Fruit fly (Drosophila melanogaster) whole organism, embryonic: ENCODE results near the gene Cp18.

ENCODE experiments used
- B-H2 ChIP-seq: fragments of 200-800 bp; sonication (Bioruptor generic); optimal IDR thresholded peaks from 2 replicates; lab custom pipeline; 2018; ENCODE audit warnings: missing biosample characterization, mild to moderate bottlenecking, missing genetic modification characterization
- BtbVII ChIP-seq: fragments of 200-800 bp; sonication (Bioruptor generic); optimal IDR thresholded peaks from 3 replicates; lab custom pipeline; 2017; ENCODE audit warnings: missing biosample characterization, mild to moderate bottlenecking, missing genetic modification characterization
- CG10462 ChIP-seq: fragments of 200-800 bp; sonication (Bioruptor generic); optimal IDR thresholded peaks from 2 replicates; lab custom pipeline; 2016; ENCODE audit warnings: missing biosample characterization, missing genetic modification characterization
- CG10565 ChIP-seq: fragments of 200-800 bp; sonication (Bioruptor generic); optimal IDR thresholded peaks from 3 replicates; lab custom pipeline; 2016; ENCODE audit warnings: missing biosample characterization, mild to moderate bottlenecking, missing genetic modification characterization
- CG12659 ChIP-seq: fragments of 200-800 bp; sonication (Bioruptor generic); optimal IDR thresholded peaks from 3 replicates; lab custom pipeline; 2017; ENCODE audit warnings: mild to moderate bottlenecking, missing biosample characterization, missing genetic modification reagents, missing genetic modification characterization
- CG13775 ChIP-seq: fragments of 200-800 bp; sonication (Bioruptor generic); optimal IDR thresholded peaks from 3 replicates; lab custom pipeline; 2017; ENCODE audit warnings: missing biosample characterization, mild to moderate bottlenecking, missing genetic modification characterization
- CG14965 ChIP-seq: fragments of 200-800 bp; sonication (Bioruptor generic); optimal IDR thresholded peaks from 2 replicates; lab custom pipeline; 2016; ENCODE audit warnings: missing biosample characterization, missing genetic modification characterization, borderline replicate concordance
- CG17385 ChIP-seq: fragments of 200-800 bp; sonication (Bioruptor generic); optimal IDR thresholded peaks from 3 replicates; lab custom pipeline; 2018; ENCODE audit warnings: missing biosample characterization, mild to moderate bottlenecking, missing genetic modification characterization
- CG18011 ChIP-seq: fragments of 200-800 bp; sonication (Bioruptor generic); optimal IDR thresholded peaks from 2 replicates; lab custom pipeline; 2017; ENCODE audit warnings: missing biosample characterization, missing genetic modification characterization, mild to moderate bottlenecking, moderate library complexity, missing genotype
- CG18619 ChIP-seq: fragments of 200-800 bp; sonication (Bioruptor generic); optimal IDR thresholded peaks from 3 replicates; lab custom pipeline; 2017; ENCODE audit warnings: missing biosample characterization, mild to moderate bottlenecking, missing genetic modification characterization
- CG31365 ChIP-seq: fragments of 200-800 bp; sonication (Bioruptor generic); optimal IDR thresholded peaks from 2 replicates; lab custom pipeline; 2018; ENCODE audit warnings: missing biosample characterization, mild to moderate bottlenecking, missing genetic modification characterization
- CG3407 ChIP-seq: fragments of 200-800 bp; sonication (Bioruptor generic); optimal IDR thresholded peaks from 2 replicates; lab custom pipeline; 2018; ENCODE audit warnings: missing biosample characterization, mild to moderate bottlenecking, missing genetic modification characterization
- CG4282 ChIP-seq: fragments of 200-800 bp; sonication (Bioruptor generic); optimal IDR thresholded peaks from 2 replicates; lab custom pipeline; 2016; ENCODE audit warnings: missing biosample characterization, missing genetic modification characterization
- CG4404 ChIP-seq: fragments of 200-800 bp; sonication (Bioruptor generic); IDR thresholded peaks from 2 replicates; pipeline ENCODE4 v1.3.6; 2022; ENCODE audit warnings: missing biosample characterization, missing genetic modification characterization
- CG9609 ChIP-seq: fragments of 200-800 bp; sonication (Bioruptor generic); optimal IDR thresholded peaks from 3 replicates; lab custom pipeline; 2016; ENCODE audit warnings: missing biosample characterization, missing genetic modification characterization
- CG9727 ChIP-seq: fragments of 200-800 bp; sonication (Bioruptor generic); optimal IDR thresholded peaks from 3 replicates; lab custom pipeline; 2017; ENCODE audit warnings: missing biosample characterization, mild to moderate bottlenecking, missing genetic modification characterization
- CG9797 ChIP-seq: fragments of 200-800 bp; sonication (Bioruptor generic); optimal IDR thresholded peaks from 3 replicates; lab custom pipeline; 2018; ENCODE audit warnings: missing biosample characterization, mild to moderate bottlenecking, missing genetic modification characterization
- CG9817 ChIP-seq: fragments of 200-800 bp; sonication (Bioruptor generic); optimal IDR thresholded peaks from 2 replicates; lab custom pipeline; 2018; ENCODE audit warnings: missing biosample characterization, mild to moderate bottlenecking, missing genetic modification characterization, moderate library complexity
- Deaf1 ChIP-seq: fragments of 200-800 bp; optimal IDR thresholded peaks from 3 replicates; lab custom pipeline; 2019; ENCODE audit warnings: missing biosample characterization, mild to moderate bottlenecking, missing genetic modification characterization, moderate library complexity
- E2f1 ChIP-seq: fragments of 200-800 bp; sonication (Bioruptor generic); IDR thresholded peaks from 2 replicates; pipeline ENCODE4 v1.3.6; 2022; ENCODE audit warnings: missing biosample characterization, missing genetic modification characterization
- ERR ChIP-seq: fragments of 200-800 bp; sonication (Bioruptor generic); optimal IDR thresholded peaks from 2 replicates; lab custom pipeline; 2016; ENCODE audit warnings: missing biosample characterization, missing genetic modification characterization
- HHEX ChIP-seq: fragments of 200-800 bp; sonication (Bioruptor generic); optimal IDR thresholded peaks from 3 replicates; lab custom pipeline; 2017; ENCODE audit warnings: missing biosample characterization, mild to moderate bottlenecking, missing genetic modification characterization, missing genetic modification reagents
- Hr78 ChIP-seq, 2 experiments: fragments of 200-800 bp in 1 of 2; fragments of >200 bp in 1 of 2; sonication (Bioruptor generic) in 1 of 2; optimal IDR thresholded peaks; 2 replicates each; lab custom pipeline; 2017 to 2019; ENCODE audit warnings: missing biosample characterization in 2 of 2, missing genetic modification characterization in 2 of 2, mild to moderate bottlenecking in 1 of 2, moderate library complexity in 1 of 2
- Lhr ChIP-seq: fragments of 200-800 bp; sonication (Bioruptor generic); optimal IDR thresholded peaks from 3 replicates; lab custom pipeline; 2017; ENCODE audit warnings: mild to moderate bottlenecking, missing biosample characterization, missing genetic modification reagents, missing genetic modification characterization
- MESR4 ChIP-seq: fragments of 200-800 bp; sonication (Bioruptor generic); optimal IDR thresholded peaks from 2 replicates; lab custom pipeline; 2018; ENCODE audit warnings: missing biosample characterization, mild to moderate bottlenecking, missing genetic modification characterization, moderate library complexity
- MTF-1 ChIP-seq: fragments of 200-800 bp; sonication (Bioruptor generic); optimal IDR thresholded peaks from 2 replicates; lab custom pipeline; 2018; ENCODE audit warnings: missing biosample characterization, mild to moderate bottlenecking, missing genetic modification characterization, borderline replicate concordance
- NC2β ChIP-seq: fragments of 200-800 bp; sonication (Bioruptor generic); optimal IDR thresholded peaks from 2 replicates; lab custom pipeline; 2016; ENCODE audit warnings: missing biosample characterization, missing genetic modification characterization
- NFAT ChIP-seq: fragments of 200-800 bp; sonication (Bioruptor generic); IDR thresholded peaks from 2 replicates; pipeline ENCODE4 v1.3.6; 2022; ENCODE audit warnings: missing biosample characterization, missing genetic modification characterization
- Nf-YA ChIP-seq: fragments of 200-800 bp; sonication (Bioruptor generic); IDR thresholded peaks from 2 replicates; pipeline ENCODE4 v1.3.6; 2022; ENCODE audit warnings: missing biosample characterization, missing genetic modification characterization
- Sin3A ChIP-seq: fragments of >200 bp; optimal IDR thresholded peaks from 2 replicates; lab custom pipeline; 2018
- Six4 ChIP-seq: fragments of 200-800 bp; sonication (Bioruptor generic); optimal IDR thresholded peaks from 2 replicates; lab custom pipeline; 2016; ENCODE audit warnings: missing biosample characterization, missing genetic modification characterization
- abd-A ChIP-seq: fragments of 200-800 bp; sonication (Bioruptor generic); optimal IDR thresholded peaks from 3 replicates; lab custom pipeline; 2019; ENCODE audit warnings: missing biosample characterization, mild to moderate bottlenecking, missing genetic modification characterization, moderate library complexity
- aop ChIP-seq: fragments of 200-800 bp; sonication (Bioruptor generic); IDR thresholded peaks from 2 replicates; pipeline ENCODE4 v1.3.6; 2022; ENCODE audit warnings: missing biosample characterization, missing genetic modification characterization
- ara ChIP-seq: fragments of 200-800 bp; sonication (Bioruptor generic); IDR thresholded peaks from 2 replicates; pipeline ENCODE4 v1.3.6; 2022; ENCODE audit warnings: missing biosample characterization, missing genetic modification characterization
- ash1 ChIP-seq: fragments of 200-800 bp; sonication (Bioruptor generic); optimal IDR thresholded peaks from 2 replicates; lab custom pipeline; 2018; ENCODE audit warnings: missing biosample characterization, mild to moderate bottlenecking, missing genetic modification characterization
- bowl ChIP-seq: fragments of 200-800 bp; sonication (Bioruptor generic); IDR thresholded peaks from 2 replicates; pipeline ENCODE4 v1.3.6; 2022; ENCODE audit warnings: missing biosample characterization, missing genetic modification characterization
- br ChIP-seq: fragments of >200 bp; optimal IDR thresholded peaks from 2 replicates; lab custom pipeline; 2017
- crp ChIP-seq, 2 experiments: fragments of 200-800 bp; sonication (Bioruptor generic); optimal IDR thresholded peaks; 2 replicates in 1 of 2; 3 replicates in 1 of 2; lab custom pipeline; 2017; ENCODE audit warnings: missing biosample characterization in 2 of 2, missing genetic modification characterization in 2 of 2, mild to moderate bottlenecking in 1 of 2, moderate library complexity in 1 of 2
- eve ChIP-seq, 2 experiments: fragments of >200 bp; optimal IDR thresholded peaks; 2 replicates each; lab custom pipeline; 2017; ENCODE audit warnings: missing biosample characterization in 2 of 2, missing genetic modification characterization in 2 of 2
- fd64A ChIP-seq: fragments of 200-800 bp; sonication (Bioruptor generic); optimal IDR thresholded peaks from 3 replicates; lab custom pipeline; 2018; ENCODE audit warnings: missing biosample characterization, mild to moderate bottlenecking, missing genetic modification characterization
- gem ChIP-seq: fragments of 200-800 bp; sonication (Bioruptor generic); optimal IDR thresholded peaks from 2 replicates; lab custom pipeline; 2019; ENCODE audit warnings: missing biosample characterization, mild to moderate bottlenecking, missing genetic modification characterization, moderate library complexity
- inv ChIP-seq: fragments of 200-800 bp; sonication (Bioruptor generic); IDR thresholded peaks from 2 replicates; pipeline ENCODE4 v1.3.6; 2022; ENCODE audit warnings: missing biosample characterization, missing genetic modification characterization; ENCODE audit not compliant: partially characterized antibody
- kni ChIP-seq: fragments of 200-800 bp; sonication (Bioruptor generic); optimal IDR thresholded peaks from 3 replicates; lab custom pipeline; 2017; ENCODE audit warnings: mild to moderate bottlenecking, missing biosample characterization, missing genetic modification reagents, missing genetic modification characterization
- lilli ChIP-seq: fragments of 200-800 bp; sonication (Bioruptor generic); optimal IDR thresholded peaks from 3 replicates; lab custom pipeline; 2016; ENCODE audit warnings: missing biosample characterization, missing genetic modification characterization
- sens ChIP-seq: fragments of 200-800 bp; sonication (Bioruptor generic); peaks from one replicate; lab custom pipeline; 2016; ENCODE audit warnings: missing biosample characterization, missing genetic modification characterization
- shn ChIP-seq: fragments of 200-800 bp; sonication (Bioruptor generic); optimal IDR thresholded peaks from 3 replicates; lab custom pipeline; 2016; ENCODE audit warnings: missing biosample characterization, missing genetic modification characterization
- sna ChIP-seq: fragments of 200-800 bp; sonication (Bioruptor generic); IDR thresholded peaks from 2 replicates; pipeline ENCODE4 v1.3.6; 2022; ENCODE audit warnings: missing biosample characterization, missing genetic modification characterization; ENCODE audit not compliant: partially characterized antibody
- ssp ChIP-seq: fragments of 200-800 bp; sonication (Bioruptor generic); IDR thresholded peaks from 2 replicates; pipeline ENCODE4 v1.3.6; 2022; ENCODE audit warnings: missing biosample characterization, missing genetic modification characterization
- trem ChIP-seq: fragments of 200-800 bp; optimal IDR thresholded peaks from 3 replicates; lab custom pipeline; 2019; ENCODE audit warnings: missing biosample characterization, mild to moderate bottlenecking, missing genetic modification characterization, moderate library complexity
- trh ChIP-seq: fragments of 200-800 bp; sonication (Bioruptor generic); optimal IDR thresholded peaks from 2 replicates; lab custom pipeline; 2016; ENCODE audit warnings: missing biosample characterization, missing genetic modification characterization
- ttk ChIP-seq: fragments of 200-800 bp; sonication (Bioruptor generic); IDR thresholded peaks from 2 replicates; pipeline ENCODE4 v2.1.2; 2022; ENCODE audit warnings: missing biosample characterization, missing genetic modification characterization
- vvl ChIP-seq: fragments of 200-800 bp; sonication (Bioruptor generic); IDR thresholded peaks from 2 replicates; pipeline ENCODE4 v1.3.6; 2022; ENCODE audit warnings: missing biosample characterization, missing genetic modification characterization

The Cp18 gene

DNA sequence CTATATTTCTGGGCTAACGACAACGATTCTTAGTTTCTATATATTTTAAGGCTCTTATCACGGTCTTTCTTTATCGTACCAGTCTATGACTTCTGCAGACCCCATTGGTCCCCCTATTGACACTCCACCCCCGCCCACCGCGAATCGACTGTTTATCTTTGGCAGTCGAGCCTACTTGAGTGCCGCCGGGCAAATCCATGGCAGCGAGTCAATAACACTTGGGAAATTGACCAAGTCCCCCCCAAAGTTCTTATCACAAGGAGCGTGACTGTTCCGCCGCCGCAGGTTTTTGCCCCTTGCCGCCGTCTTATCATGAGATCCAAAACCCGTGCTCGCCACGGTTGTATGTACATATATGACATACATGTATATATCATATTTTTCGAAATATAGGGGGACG lies 27.0 kb upstream of the Cp18 start (continued):
- no peak for TF ChIP-seq Six4 (GFP tag; lab: Kevin White, UChicago)
- TF ChIP-seq Sin3A, result no peak
- no peak for TF ChIP-seq Lhr
- TF ChIP-seq CG4404 (GFP tag; lab: Robert Waterston, UW), result no peak
- TF ChIP-seq CG12659 (GFP tag; lab: Kevin White, UChicago), result no peak
- peak; percentile 23 for TF ChIP-seq kni (GFP tag; lab: Kevin White, UChicago)
- peak; percentile 4 for TF ChIP-seq fd64A (GFP tag; lab: Kevin White, UChicago)
- TF ChIP-seq bowl (GFP tag; lab: Robert Waterston, UW), result no peak
- TF ChIP-seq vvl (GFP tag; lab: Robert Waterston, UW), result peak; percentile 22; the same call in 1 of the 2 replicates
- TF ChIP-seq CG14965, result no peak
- no peak for TF ChIP-seq aop (GFP tag; lab: Robert Waterston, UW)
- no peak for TF ChIP-seq Deaf1
- no peak for TF ChIP-seq BtbVII (GFP tag; lab: Kevin White, UChicago)
- no peak for TF ChIP-seq CG9609 (GFP tag; lab: Kevin White, UChicago)
- TF ChIP-seq abd-A (tag; lab: Kevin White, UChicago), result no peak
- TF ChIP-seq ERR (GFP tag; lab: Kevin White, UChicago), result no peak
- TF ChIP-seq CG10565, result no peak
- no peak for TF ChIP-seq MESR4 (GFP tag; lab: Kevin White, UChicago)
- no peak for TF ChIP-seq br (lab: Kevin White, UChicago)
- TF ChIP-seq CG4282 (GFP tag; lab: Kevin White, UChicago), result no peak
- TF ChIP-seq inv (GFP tag; lab: Robert Waterston, UW), result no peak
- TF ChIP-seq CG9797 (GFP tag; lab: Kevin White, UChicago), result no peak
- no peak for TF ChIP-seq shn (GFP tag; lab: Kevin White, UChicago)
- TF ChIP-seq ara (GFP tag; lab: Robert Waterston, UW), result 0 out of 2 replicates have a peak, but pooled peaks have one; percentile 24
- peak; percentile 21 for TF ChIP-seq HHEX (GFP tag; lab: Kevin White, UChicago)
- peak; percentile 15 for TF ChIP-seq CG3407 (GFP tag; lab: Kevin White, UChicago)
- TF ChIP-seq NC2β (GFP tag; lab: Kevin White, UChicago), result no peak
- no peak for TF ChIP-seq trem
- no peak for TF ChIP-seq CG9727 (GFP tag; lab: Kevin White, UChicago)
- no peak for TF ChIP-seq ttk (GFP tag; lab: Robert Waterston, UW)
- TF ChIP-seq Nf-YA (GFP tag; lab: Robert Waterston, UW), result no peak
- no peak for TF ChIP-seq eve (GFP tag; optimal IDR thresholded peaks at IDR 0.05; lab: Kevin White, UChicago)
- no peak for TF ChIP-seq E2f1 (GFP tag; lab: Robert Waterston, UW)
- TF ChIP-seq trh, result no peak
- no peak for TF ChIP-seq crp (GFP tag; optimal IDR thresholded peaks at IDR 0.05; lab: Kevin White, UChicago)
- no peak for TF ChIP-seq Hr78 (GFP tag; optimal IDR thresholded peaks at IDR 0.05; lab: Kevin White, UChicago)
- TF ChIP-seq ash1 (GFP tag; lab: Kevin White, UChicago), result no peak
- TF ChIP-seq CG13775 (GFP tag; lab: Kevin White, UChicago), result no peak
- TF ChIP-seq sna (GFP tag; lab: Robert Waterston, UW), result no peak
- TF ChIP-seq B-H2 (GFP tag; lab: Kevin White, UChicago), result no peak
- no peak for TF ChIP-seq MTF-1 (GFP tag; lab: Kevin White, UChicago)
- TF ChIP-seq CG31365 (tag; lab: Kevin White, UChicago), result no peak
- TF ChIP-seq NFAT (GFP tag; lab: Robert Waterston, UW), result peak; percentile 22; the same call in 1 of the 2 replicates
- no peak for TF ChIP-seq CG10462 (GFP tag; lab: Kevin White, UChicago)
- TF ChIP-seq CG18011 (GFP tag; lab: Kevin White, UChicago), result no peak
- TF ChIP-seq CG17385 (GFP tag; lab: Kevin White, UChicago), result no peak
- no peak for TF ChIP-seq lilli
- no peak for TF ChIP-seq CG18619 (GFP tag; lab: Kevin White, UChicago)
- peak; percentile 48 for TF ChIP-seq sens (GFP tag; lab: Kevin White, UChicago)
- no peak for TF ChIP-seq ssp (GFP tag; lab: Robert Waterston, UW)
- no peak for TF ChIP-seq gem
- TF ChIP-seq CG9817 (tag; lab: Kevin White, UChicago), result no peak
